Worm (Caenorhabditis elegans): ENCODE measurements around the gene F46B6.4.

Gene F46B6.4

ce11 chrV:9764552-9764951, 14.8 kb downstream of the F46B6.4 start:
- TF ChIP-seq zim-3 (tag; optimal IDR thresholded peaks at IDR 0.05), result no peak

- TF ChIP-seq C17E4.6 (GFP tag; IDR thresholded peaks at IDR 0.05) (no peak), mxl-1 (tag; optimal IDR thresholded peaks at IDR 0.05) (no peak), hlh-26 (GFP tag; conservative IDR thresholded peaks at IDR 0.05) (no peak), mel-28 (tag; optimal IDR thresholded peaks at IDR 0.05; ENCODE audit: borderline replicate concordance) (no peak), lin-35 (GFP tag; optimal IDR thresholded peaks at IDR 0.05) (no peak), nfyb-1 (GFP tag; IDR thresholded peaks at IDR 0.05) (no peak), ekl-4 (GFP tag; IDR thresholded peaks at IDR 0.05) (no peak), snpc-3.4 (tag; optimal IDR thresholded peaks at IDR 0.05) (no peak), attf-5 (GFP tag; optimal IDR thresholded peaks at IDR 0.05) (no peak), nhr-80 (tag; optimal IDR thresholded peaks at IDR 0.05) (no peak), ztf-22 (GFP tag; optimal IDR thresholded peaks at IDR 0.05) (no peak), F39B2.1 (GFP tag; IDR thresholded peaks at IDR 0.05) (no peak), snpc-4 (GFP tag; optimal IDR thresholded peaks at IDR 0.05) (no peak), snpc-4 (tag; optimal IDR thresholded peaks at IDR 0.05) (no peak), B0336.3 (GFP tag; IDR thresholded peaks at IDR 0.05) (no peak), attf-3 (GFP tag; conservative IDR thresholded peaks at IDR 0.05) (no peak)
Measured at ce11 chrV:9763759-9764158, 15.6 kb downstream of the F46B6.4 start.

- TF ChIP-seq dpff-1 (tag; optimal IDR thresholded peaks at IDR 0.05) (no peak), Y56A3A.18 (GFP tag; IDR thresholded peaks at IDR 0.05) (no peak), snpc-4 (GFP tag; optimal IDR thresholded peaks at IDR 0.05) (no peak), snpc-4 (tag; optimal IDR thresholded peaks at IDR 0.05) (no peak), attf-5 (GFP tag; optimal IDR thresholded peaks at IDR 0.05) (no peak), zim-3 (tag; optimal IDR thresholded peaks at IDR 0.05) (no peak), B0035.1 (tag; optimal IDR thresholded peaks at IDR 0.05) (no peak), ztf-3 (GFP tag; optimal IDR thresholded peaks at IDR 0.05) (no peak), ztf-28 (GFP tag; IDR thresholded peaks at IDR 0.05) (no peak), sptf-2 (GFP tag; optimal IDR thresholded peaks at IDR 0.05) (no peak)
Measured at ce11 chrV:9758437-9758836, 20.9 kb downstream of the F46B6.4 start.

ce11 chrV:9757884-9758283, 21.4 kb downstream of the F46B6.4 start, which contains the start of gene F58E6.11:
TSS of gene F58E6.11 (minus strand) at chrV:9757984.
- no peak for TF ChIP-seq die-1 (tag; optimal IDR thresholded peaks at IDR 0.05)
- TF ChIP-seq F39B2.1 (GFP tag; IDR thresholded peaks at IDR 0.05), result no peak
- TF ChIP-seq dpff-1 (tag; optimal IDR thresholded peaks at IDR 0.05), result no peak
- TF ChIP-seq dox-1 (GFP tag; IDR thresholded peaks at IDR 0.05), result no peak
- TF ChIP-seq T26A5.8 (tag; optimal IDR thresholded peaks at IDR 0.05), result no peak
- TF ChIP-seq B0035.1 (tag; optimal IDR thresholded peaks at IDR 0.05), result no peak
- no peak for TF ChIP-seq attf-3 (GFP tag; conservative IDR thresholded peaks at IDR 0.05)
- no peak for TF ChIP-seq let-607 (tag; optimal IDR thresholded peaks at IDR 0.05)
- TF ChIP-seq mel-28 (tag; optimal IDR thresholded peaks at IDR 0.05; ENCODE audit: borderline replicate concordance), result no peak
- TF ChIP-seq dpl-1 (GFP tag; optimal IDR thresholded peaks at IDR 0.05), result no peak
- no peak for TF ChIP-seq K12H6.12 (tag; optimal IDR thresholded peaks at IDR 0.05)
- TF ChIP-seq F52B5.7 (tag; optimal IDR thresholded peaks at IDR 0.05), result no peak
- TF ChIP-seq ceh-40 (GFP tag; IDR thresholded peaks at IDR 0.05), result no peak
- no peak for TF ChIP-seq ekl-4 (GFP tag; IDR thresholded peaks at IDR 0.05)
- no peak for TF ChIP-seq nfya-1 (tag; optimal IDR thresholded peaks at IDR 0.05; ENCODE audit: borderline replicate concordance, insufficient read depth)
- no peak for TF ChIP-seq ccch-3 (GFP tag; optimal IDR thresholded peaks at IDR 0.05)
- TF ChIP-seq C06A6.2 (GFP tag; conservative IDR thresholded peaks at IDR 0.05), result no peak
